Worm (Caenorhabditis elegans) whole organism, L3 larva: ENCODE data around the gene F16B12.6.

Experiments
- aly-2 ChIP-seq: fragments of 150-350 bp; optimal IDR thresholded peaks from 2 replicates; lab custom pipeline; 2014; ENCODE audit warnings: missing biosample characterization, missing genetic modification characterization
- nhr-11 ChIP-seq: fragments of 150-350 bp; optimal IDR thresholded peaks from 2 replicates; lab custom pipeline; 2014; ENCODE audit warnings: missing biosample characterization, missing genetic modification characterization
- unc-39 ChIP-seq: sonication (generic microtip); optimal IDR thresholded peaks from 4 replicates; lab custom pipeline; 2017; ENCODE audit warnings: missing biosample characterization, missing genetic modification characterization

- no peak for TF ChIP-seq unc-39 (tag; lab: Kevin White, UChicago)
- TF ChIP-seq aly-2 (tag; lab: Kevin White, UChicago): no peak
- no peak for TF ChIP-seq nhr-11
Measured at ce11 chrX:14141896-14142392, 39.8 kb downstream of the F16B12.6 start, which contains the start of gene ceh-89.
